Fruit fly (Drosophila melanogaster) whole organism, pupa: Measurements from ENCODE around the gene Teh1.

ENCODE experiments used
- CG10348 ChIP-seq: fragments of 200-800 bp; sonication (Bioruptor generic); IDR thresholded peaks from 2 replicates; pipeline ENCODE4 v1.3.6; 2022; ENCODE audit warnings: missing biosample characterization, missing genetic modification characterization
- CG12605 ChIP-seq: fragments of 200-800 bp; sonication (Bioruptor generic); IDR thresholded peaks from 2 replicates; pipeline ENCODE4 v1.3.6; 2022; ENCODE audit warnings: missing biosample characterization, missing genetic modification characterization
- CG13204 ChIP-seq: fragments of 200-800 bp; sonication (Bioruptor generic); optimal IDR thresholded peaks from 2 replicates; lab custom pipeline; 2018; ENCODE audit warnings: missing biosample characterization, mild to moderate bottlenecking, missing genetic modification characterization, moderate library complexity
- CG14655 ChIP-seq: fragments of 200-800 bp; sonication (Bioruptor generic); optimal IDR thresholded peaks from 3 replicates; lab custom pipeline; 2017; ENCODE audit warnings: mild to moderate bottlenecking, missing biosample characterization, missing genetic modification reagents, missing genetic modification characterization
- CG15710 ChIP-seq: fragments of 200-800 bp; sonication (Bioruptor generic); optimal IDR thresholded peaks from 2 replicates; lab custom pipeline; 2018; ENCODE audit warnings: missing biosample characterization, mild to moderate bottlenecking, missing genetic modification characterization, moderate library complexity
- CG17806 ChIP-seq: fragments of 200-800 bp; sonication (Bioruptor generic); optimal IDR thresholded peaks from 2 replicates; lab custom pipeline; 2018; ENCODE audit warnings: missing biosample characterization, mild to moderate bottlenecking, missing genetic modification characterization, moderate library complexity
- CG32121 ChIP-seq: fragments of 200-800 bp; sonication (Bioruptor generic); IDR thresholded peaks from 2 replicates; pipeline ENCODE4 v1.3.6; 2022; ENCODE audit warnings: missing biosample characterization, missing genetic modification characterization
- CG34367 ChIP-seq: fragments of 200-800 bp; sonication (Bioruptor generic); optimal IDR thresholded peaks from 2 replicates; lab custom pipeline; 2018; ENCODE audit warnings: missing biosample characterization, mild to moderate bottlenecking, missing genetic modification characterization
- CG4496 ChIP-seq: fragments of 200-800 bp; sonication (Bioruptor generic); IDR thresholded peaks from 3 replicates; pipeline ENCODE4 v1.3.6; 2022; ENCODE audit warnings: missing biosample characterization, missing genetic modification characterization
- CG8159 ChIP-seq: fragments of 200-800 bp; sonication (Bioruptor generic); optimal IDR thresholded peaks from 3 replicates; lab custom pipeline; 2018; ENCODE audit warnings: missing biosample characterization, mild to moderate bottlenecking, missing genetic modification characterization, moderate library complexity
- CG8301 ChIP-seq: fragments of 200-800 bp; sonication (Bioruptor generic); optimal IDR thresholded peaks from 2 replicates; lab custom pipeline; 2018; ENCODE audit warnings: missing biosample characterization, mild to moderate bottlenecking, missing genetic modification characterization
- CG9948 ChIP-seq: fragments of 200-800 bp; sonication (Bioruptor generic); optimal IDR thresholded peaks from 2 replicates; lab custom pipeline; 2018; ENCODE audit warnings: missing biosample characterization, mild to moderate bottlenecking, missing genetic modification characterization, moderate library complexity
- D1 ChIP-seq: fragments of 200-800 bp; sonication (Bioruptor generic); optimal IDR thresholded peaks from 2 replicates; lab custom pipeline; 2018; ENCODE audit warnings: missing biosample characterization, mild to moderate bottlenecking, missing genetic modification characterization, moderate library complexity
- EcR ChIP-seq: fragments of 200-800 bp; sonication (Bioruptor generic); optimal IDR thresholded peaks from 3 replicates; lab custom pipeline; 2019; ENCODE audit warnings: missing biosample characterization, missing genetic modification characterization, mild to moderate bottlenecking, moderate library complexity, missing genetic modification reagents
- Ets98B ChIP-seq: fragments of 200-800 bp; sonication (Bioruptor generic); IDR thresholded peaks from 2 replicates; pipeline ENCODE4 v1.3.6; 2022; ENCODE audit warnings: missing biosample characterization, missing genetic modification characterization
- Pif1A ChIP-seq: fragments of 200-800 bp; sonication (Bioruptor generic); optimal IDR thresholded peaks from 3 replicates; lab custom pipeline; 2016; ENCODE audit warnings: missing biosample characterization, missing genetic modification characterization
- Pif1B ChIP-seq: fragments of 200-800 bp; sonication (Bioruptor generic); optimal IDR thresholded peaks from 3 replicates; lab custom pipeline; 2016; ENCODE audit warnings: missing biosample characterization, missing genetic modification characterization
- Snoo ChIP-seq: fragments of 200-800 bp; sonication (Bioruptor generic); optimal IDR thresholded peaks from 3 replicates; lab custom pipeline; 2017; ENCODE audit warnings: missing biosample characterization, mild to moderate bottlenecking, missing genetic modification characterization, inconsistent platforms
- fd96Ca ChIP-seq: fragments of 200-800 bp; sonication (Bioruptor generic); IDR thresholded peaks from 3 replicates; pipeline ENCODE4 v1.3.6; 2022; ENCODE audit warnings: missing biosample characterization, missing genetic modification characterization
- gl ChIP-seq: fragments of 200-800 bp; sonication (Bioruptor generic); optimal IDR thresholded peaks from 2 replicates; lab custom pipeline; 2018; ENCODE audit warnings: missing biosample characterization, mild to moderate bottlenecking, missing genetic modification characterization
- rn ChIP-seq: fragments of 200-800 bp; sonication (Bioruptor generic); IDR thresholded peaks from 2 replicates; pipeline ENCODE4 v1.3.6; 2022; ENCODE audit warnings: missing biosample characterization, missing genetic modification characterization

The Teh1 gene

dm6 chr3R:9877153-9878025, 9.5 kb upstream of the Teh1 start:
- TF ChIP-seq fd96Ca, result no peak; the same call in 2 of the 3 replicates
- peak; percentile 15 for TF ChIP-seq CG14655 (GFP tag; lab: Kevin White, UChicago)

dm6 chr3R:9875644-9876043, 7.7 kb upstream of the Teh1 start:
- TF ChIP-seq gl (tag; lab: Kevin White, UChicago), result no peak

- TF ChIP-seq EcR (GFP tag; lab: Kevin White, UChicago) (peak; percentile 6), Pif1B (GFP tag; lab: Kevin White, UChicago) (peak; percentile 42), CG13204 (GFP tag; lab: Kevin White, UChicago) (no peak), CG4496 (GFP tag; lab: Robert Waterston, UW) (peak; percentile 20; the same call in 1 of the 3 replicates), rn (GFP tag; lab: Robert Waterston, UW) (no peak), Ets98B (GFP tag; lab: Robert Waterston, UW) (peak; percentile 30; the same call in 1 of the 2 replicates), fd96Ca (no peak), CG10348 (GFP tag; lab: Robert Waterston, UW) (no peak), gl (tag; lab: Kevin White, UChicago) (no peak), CG17806 (tag; lab: Kevin White, UChicago) (no peak), CG32121 (GFP tag; lab: Robert Waterston, UW) (peak; percentile 23; the same call in 1 of the 2 replicates), CG8159 (tag; lab: Kevin White, UChicago) (no peak), Pif1A (GFP tag; lab: Kevin White, UChicago) (no peak), CG12605 (peak; percentile 19; the same call in 1 of the 2 replicates), D1 (tag; lab: Kevin White, UChicago) (no peak), CG14655 (GFP tag; lab: Kevin White, UChicago) (no peak), CG8301 (tag; lab: Kevin White, UChicago) (no peak), CG34367 (tag; lab: Kevin White, UChicago) (no peak), Snoo (tag; lab: Kevin White, UChicago) (peak; percentile 10), CG15710 (tag; lab: Kevin White, UChicago) (no peak), CG9948 (no peak)
- TF ChIP-seq, all 21 proteins: peak for 7
Observed at dm6 chr3R:9874118-9874808, 6.3 kb upstream of the Teh1 start, which contains the start of the genes CG46467 and Glut4EF. Gene CG46467, plus strand, starts transcription at chr3R:9874681. Gene Glut4EF, plus strand, starts transcription at chr3R:9874681.

dm6 chr3R:9873753-9874117, 5.8 kb upstream of the Teh1 start:
- TF ChIP-seq Pif1B (GFP tag; lab: Kevin White, UChicago) (peak; percentile 68), CG32121 (GFP tag; lab: Robert Waterston, UW) (peak; percentile 78), Pif1A (GFP tag; lab: Kevin White, UChicago) (peak; percentile 84), CG17806 (tag; lab: Kevin White, UChicago) (peak; percentile 65), CG4496 (GFP tag; lab: Robert Waterston, UW) (peak; percentile 84), CG14655 (GFP tag; lab: Kevin White, UChicago) (peak; percentile 91), CG15710 (tag; lab: Kevin White, UChicago) (peak; percentile 56), D1 (tag; lab: Kevin White, UChicago) (no peak), CG8159 (tag; lab: Kevin White, UChicago) (peak; percentile 78), CG13204 (GFP tag; lab: Kevin White, UChicago) (no peak), Ets98B (GFP tag; lab: Robert Waterston, UW) (peak; percentile 67), fd96Ca (peak; percentile 91), EcR (GFP tag; lab: Kevin White, UChicago) (no peak), CG12605 (peak; percentile 52; the same call in 1 of the 2 replicates), rn (GFP tag; lab: Robert Waterston, UW) (peak; percentile 71), CG8301 (tag; lab: Kevin White, UChicago) (peak; percentile 92), CG34367 (tag; lab: Kevin White, UChicago) (peak; percentile 50), CG10348 (GFP tag; lab: Robert Waterston, UW) (peak; percentile 82), CG9948 (peak; percentile 75), gl (tag; lab: Kevin White, UChicago) (peak; percentile 22), Snoo (tag; lab: Kevin White, UChicago) (peak; percentile 79)

- no peak for TF ChIP-seq Pif1A (GFP tag; lab: Kevin White, UChicago)
- TF ChIP-seq CG9948, result no peak
- no peak for TF ChIP-seq CG8301 (tag; lab: Kevin White, UChicago)
- no peak for TF ChIP-seq gl (tag; lab: Kevin White, UChicago)
- no peak for TF ChIP-seq EcR (GFP tag; lab: Kevin White, UChicago)
- no peak for TF ChIP-seq Ets98B (GFP tag; lab: Robert Waterston, UW)
- TF ChIP-seq CG10348 (GFP tag; lab: Robert Waterston, UW), result no peak
- no peak for TF ChIP-seq CG32121 (GFP tag; lab: Robert Waterston, UW)
- TF ChIP-seq CG12605, result no peak
- TF ChIP-seq CG4496 (GFP tag; lab: Robert Waterston, UW), result no peak
- no peak for TF ChIP-seq CG8159 (tag; lab: Kevin White, UChicago)
- TF ChIP-seq Pif1B (GFP tag; lab: Kevin White, UChicago), result no peak
- TF ChIP-seq Snoo (tag; lab: Kevin White, UChicago), result no peak
- no peak for TF ChIP-seq CG13204 (GFP tag; lab: Kevin White, UChicago)
- TF ChIP-seq D1 (tag; lab: Kevin White, UChicago), result no peak
- TF ChIP-seq, all 21 proteins: peak for 0
Observed at dm6 chr3R:9872815-9873752, 5.2 kb upstream of the Teh1 start.
